Worm (Caenorhabditis elegans) whole organism, late embryonic: ENCODE results near the gene F22B5.4.

ENCODE experiments used
- ama-1 ChIP-seq: fragments of 150-350 bp; optimal IDR thresholded peaks from 2 replicates; lab custom pipeline; 2014
- ceh-48 ChIP-seq: sonication (generic microtip); optimal IDR thresholded peaks from 2 replicates; lab custom pipeline; 2016; ENCODE audit warnings: missing genetic modification characterization, inconsistent platforms, missing compliant biosample characterization
- che-1 ChIP-seq: sonication (generic microtip); optimal IDR thresholded peaks from 2 replicates; lab custom pipeline; 2016; ENCODE audit warnings: mild to moderate bottlenecking, missing genetic modification characterization, missing compliant biosample characterization
- fax-1 ChIP-seq: sonication (generic microtip); optimal IDR thresholded peaks from 2 replicates; lab custom pipeline; 2016; ENCODE audit warnings: missing genotype, missing genetic modification characterization, missing compliant biosample characterization
- fkh-10 ChIP-seq: fragments of 150-350 bp; optimal IDR thresholded peaks from 2 replicates; lab custom pipeline; 2014; ENCODE audit warnings: missing biosample characterization, missing genetic modification reagents, missing genetic modification characterization
- hlh-13 ChIP-seq: fragments of 200-800 bp; sonication (Bioruptor generic); optimal IDR thresholded peaks from 2 replicates; lab custom pipeline; 2018; ENCODE audit warnings: mild to moderate bottlenecking, missing genetic modification characterization, missing compliant biosample characterization
- hlh-6 ChIP-seq: sonication (generic microtip); optimal IDR thresholded peaks from 2 replicates; lab custom pipeline; 2016; ENCODE audit warnings: missing genotype, missing genetic modification characterization, missing compliant biosample characterization
- nhr-232 ChIP-seq: sonication (generic microtip); optimal IDR thresholded peaks from 2 replicates; lab custom pipeline; 2016; ENCODE audit warnings: missing genetic modification characterization, missing compliant biosample characterization
- pqm-1 ChIP-seq: sonication (generic microtip); optimal IDR thresholded peaks from 2 replicates; lab custom pipeline; 2016; ENCODE audit warnings: missing genetic modification characterization, missing compliant biosample characterization
- sdc-2 ChIP-seq: sonication (generic microtip); optimal IDR thresholded peaks from 2 replicates; lab custom pipeline; 2016; ENCODE audit warnings: missing genotype, missing genetic modification characterization, missing compliant biosample characterization
- syd-9 ChIP-seq: sonication (generic microtip); optimal IDR thresholded peaks from 2 replicates; lab custom pipeline; 2016; ENCODE audit warnings: mild to moderate bottlenecking, missing genetic modification characterization, moderate library complexity, missing compliant biosample characterization
- tbx-2 ChIP-seq: sonication (generic microtip); optimal IDR thresholded peaks from 2 replicates; lab custom pipeline; 2016; ENCODE audit warnings: missing genetic modification characterization, missing compliant biosample characterization

DNA sequence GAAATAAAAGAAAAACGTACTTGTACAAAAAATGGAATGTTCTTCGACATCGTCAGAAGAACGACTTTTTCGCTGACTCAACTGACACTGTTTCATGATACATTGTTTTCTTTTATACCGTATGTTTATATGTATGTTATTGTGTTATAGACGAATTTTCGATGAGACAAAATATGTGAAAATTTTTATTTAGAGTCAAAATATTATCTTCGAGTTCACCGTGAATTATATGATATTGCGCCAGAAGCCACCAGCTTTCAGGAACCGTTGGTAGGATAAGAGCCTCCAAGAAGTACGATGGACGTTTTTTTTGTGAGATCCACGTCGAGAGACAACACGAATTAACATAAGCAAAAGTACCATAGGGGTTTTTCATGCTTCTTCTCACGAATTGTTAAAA lies 6.6 kb downstream of the F22B5.4 start, which contains the start of gene F22B5.6:
- no peak for TF ChIP-seq ceh-48
- no peak for TF ChIP-seq hlh-6 (tag; lab: Kevin White, UChicago)
- TF ChIP-seq fax-1 (tag; lab: Kevin White, UChicago), result no peak
- TF ChIP-seq syd-9, result no peak
- no peak for TF ChIP-seq nhr-232
- TF ChIP-seq fkh-10 (GFP tag; lab: Kevin White, UChicago), result no peak
- TF ChIP-seq che-1 (tag; lab: Kevin White, UChicago), result no peak
- no peak for TF ChIP-seq hlh-13
- TF ChIP-seq sdc-2 (tag; lab: Kevin White, UChicago), result no peak
- TF ChIP-seq tbx-2 (tag; lab: Kevin White, UChicago), result no peak
- TF ChIP-seq pqm-1 (tag; lab: Kevin White, UChicago), result no peak
- no peak for TF ChIP-seq ama-1 (lab: Kevin White, UChicago)
